Worm (Caenorhabditis elegans): ENCODE measurements around the gene dmsr-7.

Gene dmsr-7

DNA sequence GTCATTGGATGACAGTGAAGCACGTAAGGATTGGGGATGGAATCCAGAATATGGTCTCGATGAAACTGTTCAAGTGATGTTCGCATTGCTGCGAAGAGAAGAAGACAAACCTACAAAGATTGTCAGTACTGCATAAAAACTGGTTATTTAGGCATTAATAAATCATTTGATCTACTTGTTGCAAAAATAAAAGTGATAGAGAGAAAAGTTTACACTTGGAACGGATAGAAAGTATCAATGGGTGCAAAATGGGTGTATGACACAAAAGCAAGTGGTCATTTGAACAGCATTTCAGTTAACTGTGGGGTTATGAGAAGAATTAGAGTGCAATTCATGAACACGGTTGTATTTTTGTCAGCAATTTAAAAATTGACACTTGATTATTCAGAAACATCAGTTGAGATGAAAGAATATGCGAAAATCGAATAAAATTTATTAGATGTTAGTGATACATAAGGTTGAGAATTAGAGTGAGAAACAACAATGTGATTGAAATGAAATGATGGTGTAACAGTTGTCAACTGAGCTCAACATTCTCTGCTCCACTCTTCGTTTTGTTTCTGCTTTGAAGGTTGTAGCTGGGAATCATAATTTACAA is 7.8 kb downstream of the dmsr-7 start, which contains the start of gene F08F3.10:
F08F3.10 (plus strand) TSS at position 548 of the 598 bp plus-strand sequence.
- TF ChIP-seq elt-1 (tag; optimal IDR thresholded peaks at IDR 0.05), result no peak
- no peak for TF ChIP-seq aly-2 (tag; optimal IDR thresholded peaks at IDR 0.05)
- TF ChIP-seq ama-1 (optimal IDR thresholded peaks at IDR 0.05), result peak; percentile 49

DNA sequence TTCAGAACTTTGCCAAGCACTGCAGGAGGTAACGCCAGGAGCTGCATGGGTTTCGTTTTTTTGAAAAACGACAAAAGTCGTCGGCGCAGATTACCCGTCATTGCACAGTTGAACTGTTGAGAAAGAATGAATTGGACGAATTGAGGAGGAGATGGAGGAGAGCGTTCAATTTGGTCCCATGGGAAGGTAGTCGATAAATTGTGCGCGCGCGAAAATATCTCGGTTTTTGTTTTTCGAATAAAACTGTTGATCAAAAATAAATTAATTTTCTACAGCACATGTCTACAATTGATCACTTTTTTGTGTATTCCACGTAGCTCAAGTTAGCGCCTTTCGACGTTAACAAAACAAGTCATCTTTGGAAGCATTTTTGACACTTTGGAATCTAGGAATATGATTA is 14.8 kb downstream of the dmsr-7 start, which contains the start of gene F08F3.6:
F08F3.6 (minus strand) TSS at position 153 of the 400 bp plus-strand sequence.
- TF ChIP-seq tbx-2 (tag; optimal IDR thresholded peaks at IDR 0.05) (no peak), egl-5 (tag; optimal IDR thresholded peaks at IDR 0.05) (no peak), nhr-25 (tag; optimal IDR thresholded peaks at IDR 0.05) (no peak), unc-62 (GFP tag; optimal IDR thresholded peaks at IDR 0.05) (no peak), nhr-12 (tag; optimal IDR thresholded peaks at IDR 0.05) (no peak), egl-27 (tag; optimal IDR thresholded peaks at IDR 0.05) (no peak), skn-1 (tag; optimal IDR thresholded peaks at IDR 0.05) (no peak), unc-39 (tag; optimal IDR thresholded peaks at IDR 0.05) (no peak), ama-1 (optimal IDR thresholded peaks at IDR 0.05) (no peak), nhr-67 (tag; optimal IDR thresholded peaks at IDR 0.05) (no peak), jun-1 (tag; optimal IDR thresholded peaks at IDR 0.05) (no peak), pha-4 (tag; optimal IDR thresholded peaks at IDR 0.05) (no peak), nhr-77 (tag; optimal IDR thresholded peaks at IDR 0.05) (no peak), sea-2 (GFP tag; optimal IDR thresholded peaks at IDR 0.05) (no peak), nhr-11 (tag; optimal IDR thresholded peaks at IDR 0.05) (no peak), fkh-2 (tag; optimal IDR thresholded peaks at IDR 0.05) (no peak), R02D3.7 (tag; optimal IDR thresholded peaks at IDR 0.05) (no peak), lin-39 (tag; optimal IDR thresholded peaks at IDR 0.05) (no peak), daf-12 (tag; optimal IDR thresholded peaks at IDR 0.05) (no peak)

DNA sequence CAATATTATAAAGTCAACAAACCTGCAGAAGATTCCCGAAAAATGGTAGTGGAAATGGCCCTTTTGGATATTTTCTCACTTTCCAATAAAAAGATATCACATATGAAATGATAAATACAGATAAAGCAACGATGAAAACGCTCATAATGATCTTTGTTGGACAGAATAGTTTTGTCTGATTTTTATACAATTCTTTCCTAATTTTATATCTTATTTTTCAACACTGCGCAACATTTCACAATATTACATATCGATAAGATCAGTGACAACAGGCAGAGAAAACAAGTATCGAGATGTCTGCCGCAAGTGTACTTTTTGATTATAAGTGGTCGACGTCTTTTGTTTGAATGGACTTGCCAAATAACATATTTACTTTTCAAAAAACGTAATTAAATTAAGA is 18.0 kb downstream of the dmsr-7 start, which contains the start of gene cyp-14A5:
cyp-14A5 (minus strand) TSS at position 163 of the 400 bp plus-strand sequence.
- TF ChIP-seq nhr-76 (tag; optimal IDR thresholded peaks at IDR 0.05) (peak; percentile 40), skn-1 (tag; optimal IDR thresholded peaks at IDR 0.05) (no peak)

DNA sequence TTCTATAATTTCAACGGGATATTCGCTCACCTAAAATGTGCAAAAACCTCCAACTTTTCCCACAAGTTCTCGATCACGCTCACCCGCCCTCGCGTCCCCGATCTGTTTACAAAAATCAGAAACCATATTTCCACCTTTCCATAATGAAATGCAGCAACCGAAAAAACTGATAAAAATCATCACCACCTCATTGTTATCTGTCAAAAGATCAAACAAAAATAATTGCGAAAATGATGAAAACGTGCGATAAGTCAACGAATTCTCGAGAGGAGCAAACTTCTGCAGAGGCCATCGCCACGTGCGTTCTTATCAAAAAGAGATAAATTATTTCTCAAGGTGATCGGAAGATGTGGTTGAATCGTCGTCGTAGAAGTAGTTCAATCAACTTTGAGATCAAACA is 19.9 kb downstream of the dmsr-7 start:
- TF ChIP-seq fkh-10 (GFP tag; optimal IDR thresholded peaks at IDR 0.05) (no peak), zag-1 (tag; optimal IDR thresholded peaks at IDR 0.05) (no peak), nfya-1 (tag; optimal IDR thresholded peaks at IDR 0.05; ENCODE audit: insufficient read depth) (no peak), egl-5 (tag; optimal IDR thresholded peaks at IDR 0.05) (no peak), jun-1 (tag; optimal IDR thresholded peaks at IDR 0.05) (peak; percentile 9), fkh-2 (tag; optimal IDR thresholded peaks at IDR 0.05) (no peak), ZK546.5 (tag; optimal IDR thresholded peaks at IDR 0.05) (no peak), nhr-12 (tag; optimal IDR thresholded peaks at IDR 0.05) (no peak), ztf-4 (tag; optimal IDR thresholded peaks at IDR 0.05) (no peak), elt-2 (tag; optimal IDR thresholded peaks at IDR 0.05) (peak; percentile 95), nhr-77 (tag; optimal IDR thresholded peaks at IDR 0.05) (no peak), aly-2 (tag; optimal IDR thresholded peaks at IDR 0.05) (no peak), eor-1 (tag; optimal IDR thresholded peaks at IDR 0.05) (no peak), nhr-237 (tag; optimal IDR thresholded peaks at IDR 0.05) (no peak), lsy-12 (tag; optimal IDR thresholded peaks at IDR 0.05) (peak; percentile 1), lin-15B (tag; optimal IDR thresholded peaks at IDR 0.05) (no peak), nhr-23 (tag; optimal IDR thresholded peaks at IDR 0.05) (peak; percentile 68), nhr-43 (tag; optimal IDR thresholded peaks at IDR 0.05; ENCODE audit: poor library complexity, severe bottlenecking) (peak; percentile 73), nhr-25 (tag; optimal IDR thresholded peaks at IDR 0.05) (peak; percentile 87), pha-4 (tag; optimal IDR thresholded peaks at IDR 0.05) (no peak), mml-1 (tag; optimal IDR thresholded peaks at IDR 0.05) (no peak), R02D3.7 (tag; optimal IDR thresholded peaks at IDR 0.05) (no peak), unc-39 (tag; optimal IDR thresholded peaks at IDR 0.05) (no peak), tbx-2 (tag; optimal IDR thresholded peaks at IDR 0.05) (no peak), mdl-1 (tag; optimal IDR thresholded peaks at IDR 0.05) (peak; percentile 87), elt-1 (tag; optimal IDR thresholded peaks at IDR 0.05) (peak; percentile 99), ceh-9 (tag; optimal IDR thresholded peaks at IDR 0.05) (no peak), pqm-1 (tag; optimal IDR thresholded peaks at IDR 0.05) (peak; percentile 73), elt-3 (tag; optimal IDR thresholded peaks at IDR 0.05) (peak; percentile 28 to 84 (median 31)), ama-1 (optimal IDR thresholded peaks at IDR 0.05) (no peak), daf-12 (tag; optimal IDR thresholded peaks at IDR 0.05) (no peak), nhr-11 (tag; optimal IDR thresholded peaks at IDR 0.05) (no peak), nhr-76 (tag; optimal IDR thresholded peaks at IDR 0.05) (peak; percentile 75), unc-62 (GFP tag; optimal IDR thresholded peaks at IDR 0.05) (no peak), ceh-28 (tag; optimal IDR thresholded peaks at IDR 0.05) (no peak), lin-39 (tag; optimal IDR thresholded peaks at IDR 0.05) (no peak), hmg-11 (tag; optimal IDR thresholded peaks at IDR 0.05) (no peak)
